Worm (Caenorhabditis elegans): ENCODE results near the gene faxc-1.

The faxc-1 gene

ce11 chrII:12309614-12310013 is 45.6 kb downstream of the faxc-1 start, which contains the start of gene C50E10.2:
Gene C50E10.2, minus strand, starts transcription at chrII:12309714.
- no peak for TF ChIP-seq aly-2 (tag; optimal IDR thresholded peaks at IDR 0.05)
- no peak for TF ChIP-seq unc-98 (GFP tag; IDR thresholded peaks at IDR 0.05)
- no peak for TF ChIP-seq hlh-17 (GFP tag; optimal IDR thresholded peaks at IDR 0.05; ENCODE audit: borderline replicate concordance)
- TF ChIP-seq nhr-76 (tag; optimal IDR thresholded peaks at IDR 0.05): no peak
- no peak for TF ChIP-seq sptf-1 (tag; optimal IDR thresholded peaks at IDR 0.05)
- TF ChIP-seq mef-2 (tag; optimal IDR thresholded peaks at IDR 0.05): no peak
- TF ChIP-seq unc-30 (tag; optimal IDR thresholded peaks at IDR 0.05): no peak
- TF ChIP-seq pax-3 (tag; optimal IDR thresholded peaks at IDR 0.05): no peak
- no peak for TF ChIP-seq zip-4 (GFP tag; optimal IDR thresholded peaks at IDR 0.05)
- no peak for TF ChIP-seq lin-13 (GFP tag; optimal IDR thresholded peaks at IDR 0.05)
- no peak for TF ChIP-seq unc-86 (tag; optimal IDR thresholded peaks at IDR 0.05)
- no peak for TF ChIP-seq efl-1 (optimal IDR thresholded peaks at IDR 0.05)
- no peak for TF ChIP-seq efl-1 (GFP tag; optimal IDR thresholded peaks at IDR 0.05 in 1 of 2)
- no peak for TF ChIP-seq nhr-47 (tag; optimal IDR thresholded peaks at IDR 0.05)
- no peak for TF ChIP-seq elt-3 (tag; optimal IDR thresholded peaks at IDR 0.05)
- no peak for TF ChIP-seq zag-1 (tag; optimal IDR thresholded peaks at IDR 0.05)
- TF ChIP-seq egl-27 (tag; optimal IDR thresholded peaks at IDR 0.05): no peak
- no peak for TF ChIP-seq skn-1 (tag; optimal IDR thresholded peaks at IDR 0.05)

DNA sequence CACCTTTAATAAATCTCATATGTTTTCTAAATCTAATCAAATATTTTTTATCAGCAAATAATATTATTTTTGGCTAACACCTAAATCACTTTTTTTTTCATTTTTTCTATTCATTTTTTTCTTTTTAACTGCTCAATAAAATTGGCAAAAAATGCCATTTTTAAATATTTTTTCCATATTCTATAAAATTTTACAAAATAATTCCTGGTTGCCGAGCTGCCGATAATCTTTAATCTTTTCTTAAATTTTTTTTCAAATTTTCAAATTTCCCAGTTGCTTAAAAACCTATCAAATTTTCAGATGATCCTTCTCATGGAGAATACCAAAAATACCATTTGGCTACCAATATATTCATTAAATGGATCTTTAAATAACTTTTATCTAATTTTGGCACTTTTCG is 47.6 kb downstream of the faxc-1 start, which contains the start of gene sre-51:
sre-51 (plus strand) TSS at position 301 of the 400 bp plus-strand sequence.
- TF ChIP-seq lin-39 (tag; optimal IDR thresholded peaks at IDR 0.05) (no peak), tbx-2 (tag; optimal IDR thresholded peaks at IDR 0.05) (no peak), vab-15 (tag; optimal IDR thresholded peaks at IDR 0.05) (no peak)

Measured in whole organism, L1 larva.